Worm (Caenorhabditis elegans) whole organism, L1 larva: ENCODE data around the gene nspb-9.

Experiments used
- C34B4.2 ChIP-seq: sonication (generic microtip); optimal IDR thresholded peaks from 2 replicates; lab custom pipeline; 2017; ENCODE audit warnings: mild to moderate bottlenecking, missing genetic modification characterization, missing compliant biosample characterization
- Y116A8C.19 ChIP-seq: sonication (generic microtip); optimal IDR thresholded peaks from 2 replicates; lab custom pipeline; 2016; ENCODE audit warnings: missing compliant biosample characterization, missing genetic modification characterization, borderline replicate concordance
- aha-1 ChIP-seq: fragments of 150-350 bp; optimal IDR thresholded peaks from 2 replicates; lab custom pipeline; 2014; ENCODE audit warnings: missing biosample characterization, missing genetic modification characterization
- alr-1 ChIP-seq: fragments of 200-800 bp; sonication (Bioruptor generic); optimal IDR thresholded peaks from 2 replicates; lab custom pipeline; 2018; ENCODE audit warnings: borderline replicate concordance, mild to moderate bottlenecking, missing genetic modification characterization, missing compliant biosample characterization
- ama-1 ChIP-seq: fragments of 150-350 bp; optimal IDR thresholded peaks from 2 replicates; lab custom pipeline; 2014
- blmp-1 ChIP-seq: fragments of 150-350 bp; optimal IDR thresholded peaks from 2 replicates; lab custom pipeline; 2014; ENCODE audit warnings: missing biosample characterization, missing genetic modification characterization
- ceh-63 ChIP-seq: fragments of 200-800 bp; sonication (Bioruptor generic); optimal IDR thresholded peaks from 2 replicates; lab custom pipeline; 2018; ENCODE audit warnings: mild to moderate bottlenecking, missing genetic modification characterization, missing compliant biosample characterization
- ceh-82 ChIP-seq, 3 experiments: fragments of 150-350 bp in 1 of 3; sonication (generic microtip) in 2 of 3; optimal IDR thresholded peaks; 2 replicates each; lab custom pipeline; 2014 to 2017; ENCODE audit warnings: missing biosample characterization in 3 of 3, missing genetic modification characterization in 3 of 3
- ceh-90 ChIP-seq: sonication (generic microtip); optimal IDR thresholded peaks from 2 replicates; lab custom pipeline; 2016; ENCODE audit warnings: missing genetic modification characterization, missing compliant biosample characterization
- dsc-1 ChIP-seq: sonication (generic microtip); optimal IDR thresholded peaks from 2 replicates; lab custom pipeline; 2016; ENCODE audit warnings: mild to moderate bottlenecking, missing genetic modification characterization, missing compliant biosample characterization
- efl-1 ChIP-seq, 4 experiments: fragments of 150-350 bp; optimal IDR thresholded peaks in 3 of 4; peaks in 1 of 4; 1 replicate in 1 of 4; 2 replicates in 3 of 4; lab custom pipeline; 2014; ENCODE audit warnings: missing biosample characterization in 2 of 4, missing genetic modification characterization in 2 of 4, missing genetic modification reagents in 2 of 4
- fkh-10 ChIP-seq: sonication (generic microtip); optimal IDR thresholded peaks from 2 replicates; lab custom pipeline; 2017; ENCODE audit warnings: missing biosample characterization, missing genetic modification reagents, missing genetic modification characterization
- fkh-4 ChIP-seq: sonication (generic microtip); optimal IDR thresholded peaks from 2 replicates; lab custom pipeline; 2016; ENCODE audit warnings: missing compliant biosample characterization, missing genetic modification characterization, borderline replicate concordance
- hlh-17 ChIP-seq: fragments of 200-800 bp; sonication (Bioruptor generic); optimal IDR thresholded peaks from 2 replicates; lab custom pipeline; 2018; ENCODE audit warnings: missing genetic modification characterization, mild to moderate bottlenecking, missing compliant biosample characterization, moderate library complexity, borderline replicate concordance
- irx-1 ChIP-seq: sonication (generic microtip); optimal IDR thresholded peaks from 2 replicates; lab custom pipeline; 2016; ENCODE audit warnings: missing genetic modification characterization, missing compliant biosample characterization
- lin-14 ChIP-seq: fragments of 200-800 bp; sonication (Bioruptor generic); optimal IDR thresholded peaks from 2 replicates; lab custom pipeline; 2018; ENCODE audit warnings: mild to moderate bottlenecking, missing genetic modification characterization, moderate library complexity, missing compliant biosample characterization
- lin-39 ChIP-seq: fragments of 150-350 bp; optimal IDR thresholded peaks from 2 replicates; lab custom pipeline; 2014; ENCODE audit warnings: missing biosample characterization, missing genetic modification reagents, missing genetic modification characterization
- lir-3 ChIP-seq: sonication (generic microtip); optimal IDR thresholded peaks from 2 replicates; lab custom pipeline; 2016; ENCODE audit warnings: mild to moderate bottlenecking, missing genetic modification characterization, moderate library complexity, missing compliant biosample characterization; ENCODE audit not compliant: poor library complexity
- mep-1 ChIP-seq: fragments of 150-350 bp; optimal IDR thresholded peaks from 2 replicates; lab custom pipeline; 2014; ENCODE audit warnings: missing biosample characterization, missing genetic modification characterization
- nhr-11 ChIP-seq: fragments of 150-350 bp; optimal IDR thresholded peaks from 2 replicates; lab custom pipeline; 2014; ENCODE audit warnings: missing biosample characterization, missing genetic modification characterization
- nhr-12 ChIP-seq: sonication (generic microtip); optimal IDR thresholded peaks from 2 replicates; lab custom pipeline; 2017; ENCODE audit warnings: missing biosample characterization, missing genetic modification characterization
- nhr-19 ChIP-seq: fragments of 200-800 bp; sonication (Bioruptor generic); conservative IDR thresholded peaks from 2 replicates; pipeline ENCODE4 v1.3.6; 2022; ENCODE audit warnings: missing genetic modification characterization, missing compliant biosample characterization
- nhr-20 ChIP-seq: sonication (generic microtip); optimal IDR thresholded peaks from 2 replicates; lab custom pipeline; 2016; ENCODE audit warnings: mild to moderate bottlenecking, missing genetic modification characterization, missing compliant biosample characterization
- nhr-77 ChIP-seq: fragments of 150-350 bp; optimal IDR thresholded peaks from 2 replicates; lab custom pipeline; 2014; ENCODE audit warnings: missing biosample characterization, missing genetic modification characterization
- nhr-90 ChIP-seq: sonication (generic microtip); optimal IDR thresholded peaks from 2 replicates; lab custom pipeline; 2016; ENCODE audit warnings: mild to moderate bottlenecking, missing genetic modification characterization, missing compliant biosample characterization; ENCODE audit not compliant: poor library complexity
- pag-3 ChIP-seq: sonication (generic microtip); optimal IDR thresholded peaks from 2 replicates; lab custom pipeline; 2017; ENCODE audit warnings: missing genetic modification characterization, mild to moderate bottlenecking, missing compliant biosample characterization, antibody characterized with exemption, borderline replicate concordance; ENCODE audit not compliant: insufficient read depth
- skn-1 ChIP-seq: fragments of 150-350 bp; optimal IDR thresholded peaks from 2 replicates; lab custom pipeline; 2014; ENCODE audit warnings: missing biosample characterization, missing genetic modification characterization
- snpc-4 ChIP-seq: fragments of 150-350 bp; optimal IDR thresholded peaks from 2 replicates; lab custom pipeline; 2014; ENCODE audit warnings: missing biosample characterization, missing genetic modification characterization
- swsn-7 ChIP-seq: sonication (generic microtip); optimal IDR thresholded peaks from 2 replicates; lab custom pipeline; 2016; ENCODE audit warnings: missing genetic modification characterization, missing compliant biosample characterization
- tlp-1 ChIP-seq: fragments of 150-350 bp; optimal IDR thresholded peaks from 2 replicates; lab custom pipeline; 2014; ENCODE audit warnings: missing biosample characterization, missing genetic modification characterization
- unc-130 ChIP-seq: fragments of 150-350 bp; optimal IDR thresholded peaks from 2 replicates; lab custom pipeline; 2017; ENCODE audit warnings: missing biosample characterization, missing genetic modification characterization, inconsistent platforms
- zag-1 ChIP-seq: fragments of 150-350 bp; optimal IDR thresholded peaks from 2 replicates; lab custom pipeline; 2014; ENCODE audit warnings: missing biosample characterization, missing genetic modification characterization

nspb-9 gene

ce11 chrII:14608508-14608907, 27.8 kb downstream of the nspb-9 start:
- TF ChIP-seq dsc-1 (tag; lab: Kevin White, UChicago) = no peak
- TF ChIP-seq efl-1 (optimal IDR thresholded peaks at IDR 0.05; lab: Kevin White, UChicago) = no peak
- TF ChIP-seq efl-1 (GFP tag; optimal IDR thresholded peaks at IDR 0.05 in 1 of 2; lab: Kevin White, UChicago) = peak in 1 of 2 experiments; percentile 51

- TF ChIP-seq C34B4.2 (tag; lab: Kevin White, UChicago) (no peak), efl-1 (optimal IDR thresholded peaks at IDR 0.05; lab: Kevin White, UChicago) (no peak), efl-1 (GFP tag; optimal IDR thresholded peaks at IDR 0.05 in 1 of 2; lab: Kevin White, UChicago) (peak in 1 of 2 experiments; percentile 30), zag-1 (tag; lab: Kevin White, UChicago) (no peak), irx-1 (tag; lab: Kevin White, UChicago) (no peak), nhr-11 (no peak), snpc-4 (tag; lab: Kevin White, UChicago) (no peak)
Observed at ce11 chrII:14609297-14609937, 28.8 kb downstream of the nspb-9 start.

DNA sequence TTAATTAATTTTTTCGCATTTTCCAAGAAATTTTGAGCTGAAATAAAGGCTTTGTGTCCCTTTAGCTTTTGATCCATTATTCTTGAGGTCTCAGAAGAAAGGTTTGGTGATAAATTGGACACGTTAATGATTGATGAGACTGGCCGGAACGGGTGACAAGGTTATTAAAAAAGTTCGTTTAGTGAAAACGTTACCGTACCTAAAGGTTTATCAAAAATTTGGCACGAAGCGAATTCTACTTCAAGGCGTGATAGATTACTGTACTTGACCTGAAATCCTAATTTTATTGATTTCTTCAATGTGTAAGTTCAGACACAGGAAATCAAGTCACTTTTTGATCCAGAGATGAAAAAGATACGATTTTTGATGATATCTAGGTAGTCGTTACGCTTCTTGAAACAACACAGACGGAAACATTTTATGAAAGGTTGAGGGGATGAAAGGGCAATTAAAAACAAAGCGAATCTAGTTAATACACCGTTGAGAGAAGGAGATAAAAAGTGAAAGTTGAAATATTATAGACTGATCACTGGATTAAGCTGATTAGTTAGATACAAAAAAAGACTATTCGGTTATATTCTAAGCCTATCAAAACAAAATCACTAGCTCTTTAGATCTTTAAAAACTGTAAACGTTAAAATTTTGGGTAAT, 30.0 kb downstream of the nspb-9 start:
- TF ChIP-seq blmp-1 (peak; percentile 42), efl-1 (optimal IDR thresholded peaks at IDR 0.05; lab: Kevin White, UChicago) (no peak), efl-1 (GFP tag; optimal IDR thresholded peaks at IDR 0.05 in 1 of 2; lab: Kevin White, UChicago) (peak in 1 of 2 experiments; percentile 50), lin-39 (peak; percentile 16), Y116A8C.19 (tag; lab: Kevin White, UChicago) (no peak), ceh-82 (tag; optimal IDR thresholded peaks at IDR 0.05; lab: Kevin White, UChicago) (no peak), ama-1 (lab: Kevin White, UChicago) (peak; percentile 20), ceh-63 (GFP tag; lab: Kevin White, UChicago) (no peak), nhr-77 (tag; lab: Kevin White, UChicago) (no peak)

DNA sequence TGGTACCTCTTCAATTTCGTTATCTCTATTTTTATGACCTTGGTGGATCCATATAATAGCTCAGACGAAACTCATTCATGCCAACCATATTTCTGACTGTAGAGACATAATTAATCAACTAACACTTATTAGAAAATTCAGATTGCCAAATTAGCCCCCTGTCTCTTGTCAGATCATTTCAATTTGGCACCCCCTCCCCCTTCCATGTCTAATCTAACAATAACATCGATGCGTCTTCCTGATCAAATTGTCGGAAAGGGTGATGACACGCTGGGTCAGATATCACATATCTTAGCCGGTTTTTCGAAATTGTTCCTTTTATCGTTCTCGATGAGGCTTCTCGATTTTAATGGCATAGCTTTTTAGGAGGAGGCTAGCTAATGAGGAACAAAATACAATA, 30.6 kb downstream of the nspb-9 start:
- TF ChIP-seq Y116A8C.19 (tag; lab: Kevin White, UChicago) = no peak
- no peak for TF ChIP-seq unc-130 (tag; lab: Kevin White, UChicago)
- TF ChIP-seq blmp-1 = peak; percentile 7

DNA sequence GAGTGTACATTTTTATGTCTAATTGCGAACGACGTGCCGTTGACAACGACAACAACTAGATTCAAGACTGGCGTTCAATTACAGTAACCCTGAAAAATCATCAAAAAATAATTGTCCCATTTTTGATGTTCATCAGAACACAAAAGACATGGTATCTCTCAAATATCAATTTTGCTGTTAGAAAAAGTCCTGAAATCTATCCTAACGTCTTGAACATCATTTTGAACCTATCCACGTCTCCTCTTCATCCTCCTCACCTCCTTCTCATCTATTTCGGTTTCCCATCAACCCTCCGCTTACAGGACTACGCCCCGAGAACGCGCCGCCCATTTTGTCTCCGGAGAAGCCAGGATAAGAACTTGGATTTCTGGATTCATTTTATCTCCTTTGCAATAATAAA, 35.1 kb downstream of the nspb-9 start, which contains the start of gene mltn-9:
TSS of gene mltn-9 (plus strand) at position 301 of the 400 bp plus-strand sequence.
- TF ChIP-seq ceh-90 (tag; lab: Kevin White, UChicago) (no peak), aha-1 (no peak), alr-1 (tag; lab: Kevin White, UChicago) (no peak), fkh-4 (tag; lab: Kevin White, UChicago) (no peak), lir-3 (no peak), hlh-17 (GFP tag; lab: Kevin White, UChicago) (no peak), nhr-20 (tag; lab: Kevin White, UChicago) (no peak), pag-3 (tag; lab: Kevin White, UChicago) (no peak), tlp-1 (tag; lab: Kevin White, UChicago) (no peak), nhr-12 (tag; lab: Kevin White, UChicago) (no peak), nhr-19 (GFP tag; lab: Robert Waterston, UW) (no peak), swsn-7 (no peak), ceh-82 (tag; optimal IDR thresholded peaks at IDR 0.05; lab: Kevin White, UChicago) (no peak), skn-1 (tag; lab: Kevin White, UChicago) (no peak), unc-130 (tag; lab: Kevin White, UChicago) (no peak), mep-1 (no peak), nhr-90 (tag; lab: Kevin White, UChicago) (no peak), ceh-63 (GFP tag; lab: Kevin White, UChicago) (no peak), fkh-10 (GFP tag; lab: Kevin White, UChicago) (no peak), lin-14 (GFP tag; lab: Kevin White, UChicago) (no peak)
